Fruit fly (Drosophila melanogaster): ENCODE results near the gene cmb.

dm6 chr3L:13442400-13442799 is at the start of gene cmb:
- no peak for TF ChIP-seq h (optimal IDR thresholded peaks at IDR 0.05)
- no peak for TF ChIP-seq psq (optimal IDR thresholded peaks at IDR 0.05)
- no peak for TF ChIP-seq ttk (optimal IDR thresholded peaks at IDR 0.05)
- TF ChIP-seq Sin3A (optimal IDR thresholded peaks at IDR 0.05) = no peak

All from Kc167 (cell line).